Fruit fly (Drosophila melanogaster) whole organism, embryonic: ENCODE results near the gene CG31800.

Source experiments
- ATbp ChIP-seq: fragments of 200-800 bp; sonication (Bioruptor generic); optimal IDR thresholded peaks from 2 replicates; lab custom pipeline; 2017; ENCODE audit warnings: missing biosample characterization, mild to moderate bottlenecking, missing genetic modification characterization, missing genetic modification reagents
- CG10543 ChIP-seq: fragments of 200-800 bp; sonication (Bioruptor generic); optimal IDR thresholded peaks from 3 replicates; lab custom pipeline; 2017; ENCODE audit warnings: missing biosample characterization, mild to moderate bottlenecking, missing genetic modification characterization, moderate library complexity
- CG12071 ChIP-seq: fragments of 200-800 bp; sonication (Bioruptor generic); optimal IDR thresholded peaks from 3 replicates; lab custom pipeline; 2018; ENCODE audit warnings: missing biosample characterization, mild to moderate bottlenecking, missing genetic modification characterization
- CG13894 ChIP-seq: fragments of 200-800 bp; sonication (Bioruptor generic); optimal IDR thresholded peaks from 3 replicates; lab custom pipeline; 2018; ENCODE audit warnings: missing biosample characterization, mild to moderate bottlenecking, missing genetic modification characterization, moderate library complexity
- CG14441 ChIP-seq: fragments of 200-800 bp; sonication (Bioruptor generic); IDR thresholded peaks from 2 replicates; pipeline ENCODE4 v1.3.6; 2022; ENCODE audit warnings: missing biosample characterization, missing genetic modification characterization
- CG14860 ChIP-seq: fragments of 200-800 bp; sonication (Bioruptor generic); IDR thresholded peaks from 3 replicates; pipeline ENCODE4 v1.3.6; 2022; ENCODE audit warnings: missing biosample characterization, missing genetic modification characterization; ENCODE audit not compliant: partially characterized antibody
- CG17328 ChIP-seq: fragments of 200-800 bp; sonication (Bioruptor generic); IDR thresholded peaks from 2 replicates; pipeline ENCODE4 v1.3.6; 2022; ENCODE audit warnings: missing biosample characterization, missing genetic modification characterization
- CG17361 ChIP-seq: fragments of 200-800 bp; sonication (Bioruptor generic); IDR thresholded peaks from 3 replicates; pipeline ENCODE4 v1.3.6; 2022; ENCODE audit warnings: missing biosample characterization, missing genetic modification characterization
- CG17612 ChIP-seq: fragments of 200-800 bp; sonication (Bioruptor generic); IDR thresholded peaks from 2 replicates; pipeline ENCODE4 v1.3.6; 2022; ENCODE audit warnings: missing biosample characterization, missing genetic modification characterization
- CG1792 ChIP-seq: fragments of 200-800 bp; sonication (Bioruptor generic); optimal IDR thresholded peaks from 2 replicates; lab custom pipeline; 2016; ENCODE audit warnings: missing biosample characterization, missing genetic modification characterization
- CG30020 ChIP-seq: fragments of 200-800 bp; optimal IDR thresholded peaks from 2 replicates; lab custom pipeline; 2019; ENCODE audit warnings: missing biosample characterization, mild to moderate bottlenecking, missing genetic modification characterization, moderate library complexity
- CG3065 ChIP-seq: fragments of 200-800 bp; sonication (Bioruptor generic); optimal IDR thresholded peaks from 2 replicates; lab custom pipeline; 2016; ENCODE audit warnings: missing biosample characterization, missing genetic modification characterization
- CG32532 ChIP-seq: fragments of 200-800 bp; sonication (Bioruptor generic); IDR thresholded peaks from 2 replicates; pipeline ENCODE4 v1.3.6; 2022; ENCODE audit warnings: missing biosample characterization, missing genetic modification characterization
- CG32767 ChIP-seq: fragments of 200-800 bp; sonication (Bioruptor generic); IDR thresholded peaks from 2 replicates; pipeline ENCODE4 v1.3.6; 2022; ENCODE audit warnings: missing biosample characterization, missing genetic modification characterization
- CG34376 ChIP-seq: fragments of 200-800 bp; sonication (Bioruptor generic); optimal IDR thresholded peaks from 2 replicates; lab custom pipeline; 2018; ENCODE audit warnings: missing biosample characterization, mild to moderate bottlenecking, missing genetic modification characterization
- CG4360 ChIP-seq: fragments of 200-800 bp; sonication (Bioruptor generic); IDR thresholded peaks from 2 replicates; pipeline ENCODE4 v1.3.6; 2022; ENCODE audit warnings: missing biosample characterization, missing genetic modification characterization
- CG4424 ChIP-seq: fragments of 200-800 bp; sonication (Bioruptor generic); optimal IDR thresholded peaks from 3 replicates; lab custom pipeline; 2016; ENCODE audit warnings: missing biosample characterization, missing genetic modification characterization
- CG4854 ChIP-seq: fragments of 200-800 bp; sonication (Bioruptor generic); optimal IDR thresholded peaks from 2 replicates; lab custom pipeline; 2016; ENCODE audit warnings: missing biosample characterization, missing genetic modification characterization, inconsistent platforms
- CG6272 ChIP-seq: fragments of 200-800 bp; sonication (Bioruptor generic); IDR thresholded peaks from 2 replicates; pipeline ENCODE4 v1.3.6; 2022; ENCODE audit warnings: missing biosample characterization, missing genetic modification characterization
- CG8478 ChIP-seq: fragments of >200 bp; optimal IDR thresholded peaks from 2 replicates; lab custom pipeline; 2018
- CG9609 ChIP-seq: fragments of 200-800 bp; sonication (Bioruptor generic); optimal IDR thresholded peaks from 3 replicates; lab custom pipeline; 2016; ENCODE audit warnings: missing biosample characterization, missing genetic modification characterization
- CTCF ChIP-seq: fragments of 200-800 bp; sonication (Bioruptor generic); optimal IDR thresholded peaks from 2 replicates; lab custom pipeline; 2017; ENCODE audit warnings: missing biosample characterization, mild to moderate bottlenecking, missing genetic modification characterization, moderate library complexity
- CkIIα-i1 ChIP-seq: fragments of 200-800 bp; sonication (Bioruptor generic); IDR thresholded peaks from 2 replicates; pipeline ENCODE4 v1.3.6; 2022; ENCODE audit warnings: missing biosample characterization, missing genetic modification characterization
- D19B ChIP-seq: fragments of 200-800 bp; sonication (Bioruptor generic); optimal IDR thresholded peaks from 2 replicates; lab custom pipeline; 2017; ENCODE audit warnings: missing biosample characterization, mild to moderate bottlenecking, missing genetic modification characterization
- Dref ChIP-seq: fragments of 200-800 bp; sonication (Bioruptor generic); IDR thresholded peaks from 2 replicates; pipeline ENCODE4 v1.3.6; 2022; ENCODE audit warnings: missing biosample characterization, missing genetic modification characterization
- E2f2 ChIP-seq: fragments of 200-800 bp; sonication (Bioruptor generic); IDR thresholded peaks from 2 replicates; pipeline ENCODE4 v1.3.6; 2022; ENCODE audit warnings: missing biosample characterization, missing genetic modification characterization
- Hr51 ChIP-seq, 2 experiments: fragments of 200-800 bp; sonication (Bioruptor generic); optimal IDR thresholded peaks; 2 replicates in 1 of 2; 3 replicates in 1 of 2; lab custom pipeline; 2016 to 2018; ENCODE audit warnings: missing biosample characterization in 2 of 2, missing genetic modification characterization in 2 of 2, mild to moderate bottlenecking in 1 of 2, moderate library complexity in 1 of 2
- MBD-R2 ChIP-seq: fragments of 200-800 bp; sonication (Bioruptor generic); IDR thresholded peaks from 2 replicates; pipeline ENCODE4 v1.3.6; 2022; ENCODE audit warnings: missing biosample characterization, missing genetic modification characterization
- Max ChIP-seq: fragments of 200-800 bp; sonication (Bioruptor generic); optimal IDR thresholded peaks from 2 replicates; lab custom pipeline; 2016; ENCODE audit warnings: missing biosample characterization, mild to moderate bottlenecking, missing genetic modification characterization
- Opbp ChIP-seq: fragments of 200-800 bp; sonication (Bioruptor generic); IDR thresholded peaks from 3 replicates; pipeline ENCODE4 v1.3.6; 2022; ENCODE audit warnings: missing biosample characterization, missing genetic modification characterization; ENCODE audit not compliant: partially characterized antibody
- Sin3A ChIP-seq: fragments of >200 bp; optimal IDR thresholded peaks from 2 replicates; lab custom pipeline; 2018
- Sox100B ChIP-seq: fragments of 200-800 bp; sonication (Bioruptor generic); optimal IDR thresholded peaks from 3 replicates; lab custom pipeline; 2018; ENCODE audit warnings: missing biosample characterization, mild to moderate bottlenecking, missing genetic modification characterization
- Usf ChIP-seq: fragments of 200-800 bp; sonication (Bioruptor generic); optimal IDR thresholded peaks from 2 replicates; lab custom pipeline; 2017; ENCODE audit warnings: missing genotype, missing biosample characterization, missing genetic modification characterization
- YL-1 ChIP-seq: fragments of 200-800 bp; sonication (Bioruptor generic); optimal IDR thresholded peaks from 3 replicates; lab custom pipeline; 2017; ENCODE audit warnings: missing biosample characterization, mild to moderate bottlenecking, missing genetic modification characterization
- cato ChIP-seq: fragments of 200-800 bp; sonication (Bioruptor generic); optimal IDR thresholded peaks from 2 replicates; lab custom pipeline; 2016; ENCODE audit warnings: missing biosample characterization, missing genetic modification characterization, borderline replicate concordance
- chinmo ChIP-seq: fragments of 200-800 bp; sonication (Bioruptor generic); IDR thresholded peaks from 4 replicates; pipeline ENCODE4 v1.3.6; 2022; ENCODE audit warnings: missing biosample characterization, missing genetic modification characterization; ENCODE audit not compliant: partially characterized antibody
- dmrt99B ChIP-seq: fragments of 200-800 bp; sonication (Bioruptor generic); optimal IDR thresholded peaks from 2 replicates; lab custom pipeline; 2018; ENCODE audit warnings: missing biosample characterization, mild to moderate bottlenecking, missing genetic modification characterization, moderate library complexity
- fru ChIP-seq: fragments of >200 bp; optimal IDR thresholded peaks from 2 replicates; lab custom pipeline; 2017
- ftz-f1 ChIP-seq: fragments of 200-800 bp; sonication (Bioruptor generic); optimal IDR thresholded peaks from 2 replicates; lab custom pipeline; 2016; ENCODE audit warnings: missing biosample characterization, missing genetic modification characterization
- lmd ChIP-seq: fragments of 200-800 bp; sonication (Bioruptor generic); IDR thresholded peaks from 2 replicates; pipeline ENCODE4 v1.3.6; 2022; ENCODE audit warnings: missing biosample characterization, missing genetic modification characterization
- mld ChIP-seq: fragments of 200-800 bp; sonication (Bioruptor generic); IDR thresholded peaks from 3 replicates; pipeline ENCODE4 v1.3.6; 2022; ENCODE audit warnings: missing biosample characterization, missing genetic modification characterization; ENCODE audit not compliant: partially characterized antibody
- otp ChIP-seq: fragments of 200-800 bp; sonication (Bioruptor generic); IDR thresholded peaks from 3 replicates; pipeline ENCODE4, ENCODE4 v1.3.6; 2022; ENCODE audit warnings: missing biosample characterization, missing genetic modification characterization
- pum ChIP-seq: fragments of 200-800 bp; sonication (Bioruptor generic); optimal IDR thresholded peaks from 2 replicates; lab custom pipeline; 2016; ENCODE audit warnings: missing biosample characterization, missing genetic modification characterization
- ranshi ChIP-seq: fragments of 200-800 bp; sonication (Bioruptor generic); IDR thresholded peaks from 2 replicates; pipeline ENCODE4 v1.3.6; 2022; ENCODE audit warnings: missing biosample characterization, missing genetic modification characterization
- repo ChIP-seq: fragments of 200-800 bp; sonication (Bioruptor generic); optimal IDR thresholded peaks from 2 replicates; lab custom pipeline; 2016; ENCODE audit warnings: missing biosample characterization, missing genetic modification characterization
- scrt ChIP-seq: fragments of 200-800 bp; sonication (Bioruptor generic); optimal IDR thresholded peaks from 2 replicates; lab custom pipeline; 2018; ENCODE audit warnings: missing biosample characterization, mild to moderate bottlenecking, missing genetic modification characterization, moderate library complexity
- sd ChIP-seq: fragments of 200-800 bp; sonication (Bioruptor generic); optimal IDR thresholded peaks from 3 replicates; lab custom pipeline; 2018; ENCODE audit warnings: missing biosample characterization, mild to moderate bottlenecking, missing genetic modification characterization, moderate library complexity
- sna ChIP-seq: fragments of 200-800 bp; sonication (Bioruptor generic); IDR thresholded peaks from 2 replicates; pipeline ENCODE4 v1.3.6; 2022; ENCODE audit warnings: missing biosample characterization, missing genetic modification characterization; ENCODE audit not compliant: partially characterized antibody
- tio ChIP-seq: fragments of 200-800 bp; sonication (Bioruptor generic); optimal IDR thresholded peaks from 2 replicates; lab custom pipeline; 2017; ENCODE audit warnings: missing biosample characterization, missing genetic modification characterization, inconsistent platforms
- toy ChIP-seq: fragments of 200-800 bp; sonication (Bioruptor generic); IDR thresholded peaks from 2 replicates; pipeline ENCODE4 v1.3.6; 2022; ENCODE audit warnings: missing biosample characterization, missing genetic modification characterization
- ttk ChIP-seq: fragments of 200-800 bp; sonication (Bioruptor generic); IDR thresholded peaks from 2 replicates; pipeline ENCODE4 v2.1.2; 2022; ENCODE audit warnings: missing biosample characterization, missing genetic modification characterization
- zfh2 ChIP-seq: fragments of 200-800 bp; sonication (Bioruptor generic); optimal IDR thresholded peaks from 2 replicates; lab custom pipeline; 2016; ENCODE audit warnings: missing biosample characterization, missing genetic modification characterization

CG31800 gene

dm6 chr2L:19027246-19027886, 7.0 kb downstream of the CG31800 start, which contains the start of gene Sidpn (continued):
- TF ChIP-seq CG9609 (GFP tag; lab: Kevin White, UChicago), result no peak
- TF ChIP-seq CG8478 (lab: Kevin White, UChicago), result peak; percentile 60
- TF ChIP-seq CG14441, result no peak
- TF ChIP-seq CG17612 (GFP tag; lab: Robert Waterston, UW), result no peak
- no peak for TF ChIP-seq zfh2
- TF ChIP-seq ATbp, result no peak
- no peak for TF ChIP-seq tio (GFP tag; lab: Kevin White, UChicago)
- TF ChIP-seq scrt (GFP tag; lab: Kevin White, UChicago), result peak; percentile 40
- TF ChIP-seq CG12071 (GFP tag; lab: Kevin White, UChicago), result no peak
- TF ChIP-seq toy, result no peak
- no peak for TF ChIP-seq E2f2
- no peak for TF ChIP-seq CG4424 (GFP tag; lab: Kevin White, UChicago)
- TF ChIP-seq CG30020, result no peak
- no peak for TF ChIP-seq CG34376 (GFP tag; lab: Kevin White, UChicago)
- TF ChIP-seq CTCF (GFP tag; lab: Kevin White, UChicago), result no peak
- no peak for TF ChIP-seq CG17361
- no peak for TF ChIP-seq CG3065 (GFP tag; lab: Kevin White, UChicago)
- no peak for TF ChIP-seq pum
- no peak for TF ChIP-seq otp
- TF ChIP-seq Sox100B, result no peak
- no peak for TF ChIP-seq Opbp (GFP tag; lab: Robert Waterston, UW)
- TF ChIP-seq Hr51 (GFP tag; optimal IDR thresholded peaks at IDR 0.05; lab: Kevin White, UChicago), result peak in 1 of 2 experiments; percentile 52
- peak; percentile 48; the same call in 1 of the 2 replicates for TF ChIP-seq CG4360 (GFP tag; lab: Robert Waterston, UW)
- no peak for TF ChIP-seq mld (GFP tag; lab: Robert Waterston, UW)
- TF ChIP-seq sna (GFP tag; lab: Robert Waterston, UW), result no peak
- no peak for TF ChIP-seq lmd (GFP tag; lab: Robert Waterston, UW)
- no peak for TF ChIP-seq Usf (GFP tag; lab: Kevin White, UChicago)
- no peak for TF ChIP-seq CG4854 (GFP tag; lab: Kevin White, UChicago)
- TF ChIP-seq MBD-R2 (GFP tag; lab: Robert Waterston, UW), result no peak
- no peak for TF ChIP-seq repo (GFP tag; lab: Kevin White, UChicago)
- no peak for TF ChIP-seq CG1792 (GFP tag; lab: Kevin White, UChicago)
- peak; percentile 64 for TF ChIP-seq CG10543 (GFP tag; lab: Kevin White, UChicago)
- no peak for TF ChIP-seq ttk (GFP tag; lab: Robert Waterston, UW)
- no peak for TF ChIP-seq CG32767 (GFP tag; lab: Robert Waterston, UW)
- no peak for TF ChIP-seq Dref (GFP tag; lab: Robert Waterston, UW)
- TF ChIP-seq Max, result no peak
- no peak for TF ChIP-seq cato (GFP tag; lab: Kevin White, UChicago)
- TF ChIP-seq YL-1 (GFP tag; lab: Kevin White, UChicago), result no peak
- peak; percentile 19 for TF ChIP-seq CG13894 (tag; lab: Kevin White, UChicago)
- TF ChIP-seq fru (lab: Kevin White, UChicago), result no peak
- TF ChIP-seq ranshi (GFP tag; lab: Robert Waterston, UW), result 0 out of 2 replicates have a peak, but pooled peaks have one; percentile 16
- no peak for TF ChIP-seq CG6272 (GFP tag; lab: Robert Waterston, UW)
- TF ChIP-seq chinmo (GFP tag; lab: Robert Waterston, UW), result 0 out of 4 replicates have a peak, but pooled peaks have one; percentile 56
- no peak for TF ChIP-seq ftz-f1
- no peak for TF ChIP-seq CG32532 (GFP tag; lab: Robert Waterston, UW)
- no peak for TF ChIP-seq CG14860 (GFP tag; lab: Robert Waterston, UW)
- no peak for TF ChIP-seq sd (tag; lab: Kevin White, UChicago)
- no peak for TF ChIP-seq dmrt99B
- no peak for TF ChIP-seq CkIIα-i1 (GFP tag; lab: Robert Waterston, UW)
- no peak for TF ChIP-seq Sin3A
- TF ChIP-seq CG17328 (GFP tag; lab: Robert Waterston, UW), result no peak
- TF ChIP-seq D19B (GFP tag; lab: Kevin White, UChicago), result no peak
